Worm (Caenorhabditis elegans) whole organism, young adult: ENCODE results near the gene srh-154.

Experiments
- C06A6.2 ChIP-seq: fragments of 200-800 bp; sonication (Bioruptor generic); conservative IDR thresholded peaks from 2 replicates; pipeline ENCODE4 v1.3.6; 2022; ENCODE audit warnings: missing genetic modification characterization, missing compliant biosample characterization
- D2030.7 ChIP-seq: fragments of 200-800 bp; sonication (Bioruptor generic); IDR thresholded peaks from 2 replicates; pipeline ENCODE4 v1.3.6; 2022; ENCODE audit warnings: missing genetic modification reagents, missing genetic modification characterization, missing compliant biosample characterization
- F22D6.2 ChIP-seq: sonication (generic microtip); optimal IDR thresholded peaks from 2 replicates; lab custom pipeline; 2016; ENCODE audit warnings: mild to moderate bottlenecking, missing genetic modification characterization, missing compliant biosample characterization
- F37B4.10 ChIP-seq: fragments of 200-800 bp; sonication (Bioruptor generic); IDR thresholded peaks from 2 replicates; pipeline ENCODE4 v1.3.6; 2022; ENCODE audit warnings: missing genetic modification characterization, missing compliant biosample characterization
- F52B5.7 ChIP-seq: sonication (generic microtip); optimal IDR thresholded peaks from 2 replicates; lab custom pipeline; 2016; ENCODE audit warnings: mild to moderate bottlenecking, missing genetic modification characterization, missing compliant biosample characterization
- F55B11.4 ChIP-seq: sonication (generic microtip); optimal IDR thresholded peaks from 2 replicates; lab custom pipeline; 2016; ENCODE audit warnings: missing compliant biosample characterization, missing genetic modification characterization, borderline replicate concordance; ENCODE audit not compliant: insufficient read depth
- K12H6.12 ChIP-seq: fragments of 200-800 bp; sonication (Bioruptor generic); optimal IDR thresholded peaks from 2 replicates; lab custom pipeline; 2018; ENCODE audit warnings: mild to moderate bottlenecking, missing genetic modification characterization, missing compliant biosample characterization
- Y79H2A.3 ChIP-seq: fragments of 200-800 bp; sonication (Bioruptor generic); conservative IDR thresholded peaks from 2 replicates; pipeline ENCODE4 v1.3.6; 2022; ENCODE audit warnings: missing genetic modification reagents, missing genetic modification characterization, missing compliant biosample characterization
- Y95B8A.8 ChIP-seq: fragments of 200-800 bp; sonication (Bioruptor generic); IDR thresholded peaks from 2 replicates; pipeline ENCODE4 v1.3.6; 2022; ENCODE audit warnings: missing genetic modification reagents, missing genetic modification characterization, missing compliant biosample characterization
- ama-1 ChIP-seq, 3 experiments: fragments of 150-350 bp in 1 of 3; sonication (generic microtip) in 2 of 3; optimal IDR thresholded peaks; 2 replicates each; lab custom pipeline; 2014 to 2018; ENCODE audit warnings: missing biosample characterization in 2 of 3, missing genetic modification characterization in 2 of 3, missing genetic modification reagents in 2 of 3
- atf-7 ChIP-seq: sonication (generic microtip); optimal IDR thresholded peaks from 2 replicates; lab custom pipeline; 2017; ENCODE audit warnings: mild to moderate bottlenecking, missing genetic modification characterization, missing compliant biosample characterization
- bed-1 ChIP-seq: fragments of 200-800 bp; sonication (Bioruptor generic); IDR thresholded peaks from 2 replicates; pipeline ENCODE4 v1.3.6; 2022; ENCODE audit warnings: missing genetic modification reagents, missing genetic modification characterization, missing compliant biosample characterization
- bed-2 ChIP-seq: fragments of 200-800 bp; sonication (Bioruptor generic); IDR thresholded peaks from 2 replicates; pipeline ENCODE4 v1.3.6; 2022; ENCODE audit warnings: missing genetic modification reagents, missing genetic modification characterization, missing compliant biosample characterization
- cebp-1 ChIP-seq, 2 experiments: fragments of 200-800 bp in 1 of 2; sonication (Bioruptor generic) in 1 of 2; sonication (generic microtip) in 1 of 2; IDR thresholded peaks in 1 of 2; optimal IDR thresholded peaks in 1 of 2; 2 replicates each; pipeline versions ENCODE4 v1.3.6 to Lab custom; 2017 to 2022; ENCODE audit warnings: missing compliant biosample characterization in 2 of 2, missing genetic modification characterization in 2 of 2, mild to moderate bottlenecking in 1 of 2, missing genetic modification reagents in 1 of 2, moderate library complexity in 1 of 2
- cebp-2 ChIP-seq: fragments of 200-800 bp; sonication (Bioruptor generic); IDR thresholded peaks from 2 replicates; pipeline ENCODE4 v1.3.6; 2022; ENCODE audit warnings: missing genetic modification characterization, missing compliant biosample characterization
- ceh-100 ChIP-seq: fragments of 200-800 bp; sonication (Bioruptor generic); IDR thresholded peaks from 2 replicates; pipeline ENCODE4 v1.3.6; 2022; ENCODE audit warnings: missing genetic modification reagents, missing genetic modification characterization, missing compliant biosample characterization
- ceh-40 ChIP-seq: fragments of 200-800 bp; sonication (Bioruptor generic); IDR thresholded peaks from 2 replicates; pipeline ENCODE4 v1.3.6; 2022; ENCODE audit warnings: missing genetic modification characterization, missing compliant biosample characterization
- ceh-58 ChIP-seq: fragments of 200-800 bp; sonication (Bioruptor generic); IDR thresholded peaks from 2 replicates; pipeline ENCODE4 v1.3.6; 2022; ENCODE audit warnings: missing genetic modification characterization, missing compliant biosample characterization
- ceh-79 ChIP-seq: sonication (generic microtip); optimal IDR thresholded peaks from 2 replicates; lab custom pipeline; 2017; ENCODE audit warnings: mild to moderate bottlenecking, missing genetic modification characterization, missing compliant biosample characterization
- ceh-91 ChIP-seq: fragments of 200-800 bp; sonication (Bioruptor generic); IDR thresholded peaks from 2 replicates; pipeline ENCODE4 v1.3.6; 2022; ENCODE audit warnings: missing genetic modification reagents, missing genetic modification characterization, missing compliant biosample characterization
- chd-7 ChIP-seq: sonication (generic microtip); optimal IDR thresholded peaks from 2 replicates; lab custom pipeline; 2016; ENCODE audit warnings: mild to moderate bottlenecking, missing genetic modification characterization, moderate library complexity, missing compliant biosample characterization
- dpff-1 ChIP-seq: sonication (generic microtip); optimal IDR thresholded peaks from 2 replicates; lab custom pipeline; 2017; ENCODE audit warnings: mild to moderate bottlenecking, missing genetic modification characterization, missing compliant biosample characterization
- dpl-1 ChIP-seq: fragments of 150-350 bp; optimal IDR thresholded peaks from 2 replicates; lab custom pipeline; 2014; ENCODE audit warnings: missing biosample characterization, missing genetic modification reagents, missing genetic modification characterization
- egrh-3 ChIP-seq: fragments of 200-800 bp; sonication (Bioruptor generic); IDR thresholded peaks from 2 replicates; pipeline ENCODE4 v1.3.6; 2022; ENCODE audit warnings: missing genetic modification reagents, missing genetic modification characterization, missing compliant biosample characterization
- fkh-3 ChIP-seq: sonication (generic microtip); optimal IDR thresholded peaks from 2 replicates; lab custom pipeline; 2016; ENCODE audit warnings: mild to moderate bottlenecking, missing genetic modification characterization, missing compliant biosample characterization
- let-526 ChIP-seq: fragments of 200-800 bp; sonication (Bioruptor generic); IDR thresholded peaks from 2 replicates; pipeline ENCODE4 v1.3.6; 2022; ENCODE audit warnings: missing genetic modification reagents, missing genetic modification characterization, missing compliant biosample characterization
- let-607 ChIP-seq, 2 experiments: fragments of 200-800 bp in 1 of 2; sonication (Bioruptor generic) in 1 of 2; sonication (generic microtip) in 1 of 2; optimal IDR thresholded peaks; 2 replicates each; lab custom pipeline; 2016 to 2018; ENCODE audit warnings: mild to moderate bottlenecking in 2 of 2, missing compliant biosample characterization in 2 of 2, missing genetic modification characterization in 2 of 2, moderate library complexity in 2 of 2, missing genotype in 1 of 2
- madf-10 ChIP-seq: sonication (generic microtip); optimal IDR thresholded peaks from 2 replicates; lab custom pipeline; 2016; ENCODE audit warnings: mild to moderate bottlenecking, missing genetic modification characterization, missing compliant biosample characterization
- madf-3 ChIP-seq: fragments of 200-800 bp; sonication (Bioruptor generic); IDR thresholded peaks from 2 replicates; pipeline ENCODE4 v1.3.6; 2022; ENCODE audit warnings: missing genetic modification reagents, missing genetic modification characterization, missing compliant biosample characterization
- mxl-1 ChIP-seq: sonication (generic microtip); optimal IDR thresholded peaks from 2 replicates; lab custom pipeline; 2016; ENCODE audit warnings: missing genetic modification characterization, missing compliant biosample characterization
- nfya-2 ChIP-seq: fragments of 200-800 bp; sonication (Bioruptor generic); IDR thresholded peaks from 2 replicates; pipeline ENCODE4 v1.3.6; 2022; ENCODE audit warnings: missing genetic modification reagents, missing genetic modification characterization, missing compliant biosample characterization
- nhr-179 ChIP-seq: sonication (generic microtip); optimal IDR thresholded peaks from 2 replicates; lab custom pipeline; 2016; ENCODE audit warnings: mild to moderate bottlenecking, missing genetic modification characterization, missing compliant biosample characterization
- rec-8 ChIP-seq, 2 experiments: sonication (generic microtip); optimal IDR thresholded peaks; 2 replicates each; lab custom pipeline; 2016; ENCODE audit warnings: mild to moderate bottlenecking in 2 of 2, missing genetic modification characterization in 2 of 2, missing genetic modification reagents in 2 of 2, missing genotype in 2 of 2, missing biosample characterization in 1 of 2, missing compliant biosample characterization in 1 of 2, moderate library complexity in 1 of 2
- sea-2 ChIP-seq: fragments of 200-800 bp; sonication (Bioruptor generic); IDR thresholded peaks from 2 replicates; pipeline ENCODE4 v1.3.6; 2022; ENCODE audit warnings: missing genetic modification characterization, missing compliant biosample characterization
- somi-1 ChIP-seq: fragments of 200-800 bp; sonication (Bioruptor generic); optimal IDR thresholded peaks from 2 replicates; lab custom pipeline; 2018; ENCODE audit warnings: mild to moderate bottlenecking, missing genetic modification characterization, missing compliant biosample characterization
- tbx-9 ChIP-seq: sonication (generic microtip); optimal IDR thresholded peaks from 2 replicates; lab custom pipeline; 2016; ENCODE audit warnings: borderline replicate concordance, missing genetic modification characterization, inconsistent platforms, missing compliant biosample characterization
- unc-130 ChIP-seq: sonication (generic microtip); optimal IDR thresholded peaks from 2 replicates; lab custom pipeline; 2016; ENCODE audit warnings: missing genetic modification reagents, missing genetic modification characterization, missing compliant biosample characterization
- zim-3 ChIP-seq: sonication (generic microtip); optimal IDR thresholded peaks from 2 replicates; lab custom pipeline; 2017; ENCODE audit warnings: mild to moderate bottlenecking, missing genetic modification characterization, moderate library complexity, missing compliant biosample characterization

Gene srh-154

ce11 chrV:17429262-17429661, 10.2 kb upstream of the srh-154 start:
- TF ChIP-seq ceh-58, result no peak
- no peak for TF ChIP-seq unc-130 (GFP tag; lab: Kevin White, UChicago)
- TF ChIP-seq ama-1 (optimal IDR thresholded peaks at IDR 0.05; lab: Kevin White, UChicago), result no peak
- TF ChIP-seq ama-1 (GFP tag; optimal IDR thresholded peaks at IDR 0.05; lab: Kevin White, UChicago), result no peak
- peak; percentile 49; the same call in 1 of the 2 replicates for TF ChIP-seq egrh-3 (GFP tag; lab: Robert Waterston, UW)
- TF ChIP-seq atf-7 (tag; lab: Kevin White, UChicago), result no peak
- no peak for TF ChIP-seq ceh-40 (GFP tag; lab: Robert Waterston, UW)
- TF ChIP-seq sea-2 (GFP tag; lab: Robert Waterston, UW), result peak; percentile 88; the same call in 1 of the 2 replicates
- no peak for TF ChIP-seq let-526 (GFP tag; lab: Robert Waterston, UW)
- TF ChIP-seq F37B4.10, result 0 out of 2 replicates have a peak, but pooled peaks have one; percentile 59
- no peak for TF ChIP-seq somi-1 (GFP tag; lab: Kevin White, UChicago)
- TF ChIP-seq tbx-9, result no peak
- TF ChIP-seq ceh-91, result no peak
- 0 out of 2 replicates have a peak, but pooled peaks have one; percentile 14 for TF ChIP-seq Y79H2A.3 (GFP tag; lab: Robert Waterston, UW)
- TF ChIP-seq cebp-2 (GFP tag; lab: Robert Waterston, UW), result no peak
- TF ChIP-seq ceh-100, result no peak
- no peak for TF ChIP-seq madf-3 (GFP tag; lab: Robert Waterston, UW)
- TF ChIP-seq bed-2 (GFP tag; lab: Robert Waterston, UW), result no peak
- TF ChIP-seq ceh-79, result no peak
- no peak for TF ChIP-seq cebp-1 (GFP tag; IDR thresholded peaks at IDR 0.05; lab: Robert Waterston, UW)
- TF ChIP-seq cebp-1 (tag; optimal IDR thresholded peaks at IDR 0.05; lab: Kevin White, UChicago), result no peak

ce11 chrV:17430066-17430465, 9.4 kb upstream of the srh-154 start, which contains the start of gene T27C5.10:
TSS of gene T27C5.10 (minus strand) at chrV:17430166.
- TF ChIP-seq F37B4.10 (no peak), zim-3 (tag; lab: Kevin White, UChicago) (no peak), fkh-3 (tag; lab: Kevin White, UChicago) (no peak), madf-10 (tag; lab: Kevin White, UChicago) (no peak), Y95B8A.8 (GFP tag; lab: Robert Waterston, UW) (no peak), cebp-1 (GFP tag; IDR thresholded peaks at IDR 0.05; lab: Robert Waterston, UW) (no peak), cebp-1 (tag; optimal IDR thresholded peaks at IDR 0.05; lab: Kevin White, UChicago) (no peak), nhr-179 (tag; lab: Kevin White, UChicago) (no peak), bed-1 (no peak), let-607 (tag; optimal IDR thresholded peaks at IDR 0.05; lab: Kevin White, UChicago) (no peak), sea-2 (GFP tag; lab: Robert Waterston, UW) (no peak)

ce11 chrV:17430903-17431302, 8.6 kb upstream of the srh-154 start, which contains the start of gene srbc-27:
TSS of gene srbc-27 (plus strand) at chrV:17431203.
- no peak for TF ChIP-seq C06A6.2 (GFP tag; lab: Robert Waterston, UW)
- no peak for TF ChIP-seq nfya-2 (GFP tag; lab: Robert Waterston, UW)
- no peak for TF ChIP-seq dpff-1
- no peak for TF ChIP-seq rec-8 (tag; optimal IDR thresholded peaks at IDR 0.05; lab: Kevin White, UChicago)
- no peak for TF ChIP-seq mxl-1
- TF ChIP-seq chd-7, result no peak
- no peak for TF ChIP-seq K12H6.12
- TF ChIP-seq dpl-1, result no peak
- no peak for TF ChIP-seq F22D6.2 (tag; lab: Kevin White, UChicago)
- no peak for TF ChIP-seq F52B5.7 (tag; lab: Kevin White, UChicago)
- TF ChIP-seq D2030.7 (GFP tag; lab: Robert Waterston, UW), result no peak
- no peak for TF ChIP-seq F55B11.4 (tag; lab: Kevin White, UChicago)
- no peak for TF ChIP-seq ceh-58
- TF ChIP-seq cebp-2 (GFP tag; lab: Robert Waterston, UW), result no peak
